Worm (Caenorhabditis elegans): ENCODE data around the gene ocr-2.

Gene ocr-2

ce11 chrIV:8206314-8206713 is 13.6 kb downstream of the ocr-2 start, which contains the start of gene svh-1:
TSS of gene svh-1 (plus strand) at chrIV:8206614.
- TF ChIP-seq W03F9.2 (tag; optimal IDR thresholded peaks at IDR 0.05) (no peak), him-1 (tag; optimal IDR thresholded peaks at IDR 0.05) (no peak), dao-5 (tag; optimal IDR thresholded peaks at IDR 0.05) (no peak)

- TF ChIP-seq dao-5 (tag; optimal IDR thresholded peaks at IDR 0.05) (no peak), W03F9.2 (tag; optimal IDR thresholded peaks at IDR 0.05) (no peak), him-1 (tag; optimal IDR thresholded peaks at IDR 0.05) (no peak)
Observed at ce11 chrIV:8205272-8206098, 14.4 kb downstream of the ocr-2 start, which contains the start of gene hgrs-1. TSS of gene hgrs-1 (minus strand) at chrIV:8206048.

DNA sequence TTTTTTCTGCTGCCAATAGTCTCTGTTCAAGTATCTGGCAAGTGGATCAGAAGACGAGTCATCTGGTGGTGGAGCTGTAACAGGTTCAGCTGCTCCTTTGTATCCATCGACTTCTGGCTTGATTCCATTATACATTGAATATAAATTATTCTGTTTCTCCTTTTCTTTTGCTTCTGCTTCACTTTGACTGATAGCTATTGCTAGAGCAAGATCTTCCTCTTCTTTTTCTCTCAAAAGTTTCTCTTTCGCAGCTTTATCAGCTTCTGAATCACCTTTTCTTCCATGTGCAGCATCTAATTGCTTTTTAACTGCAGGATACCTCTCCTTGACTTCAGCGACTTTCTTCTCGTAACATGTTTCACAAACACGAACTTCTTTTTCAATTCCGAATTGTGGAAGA is 16.3 kb downstream of the ocr-2 start:
- TF ChIP-seq W03F9.2 (tag; optimal IDR thresholded peaks at IDR 0.05) (no peak), him-1 (tag; optimal IDR thresholded peaks at IDR 0.05) (no peak), dao-5 (tag; optimal IDR thresholded peaks at IDR 0.05) (no peak)

ce11 chrIV:8201133-8201532 is 18.8 kb downstream of the ocr-2 start, which contains the start of gene glrx-22:
TSS of gene glrx-22 (minus strand) at chrIV:8201233.
- no peak for TF ChIP-seq W03F9.2 (tag; optimal IDR thresholded peaks at IDR 0.05)
- TF ChIP-seq dao-5 (tag; optimal IDR thresholded peaks at IDR 0.05) = no peak
- no peak for TF ChIP-seq him-1 (tag; optimal IDR thresholded peaks at IDR 0.05)

DNA sequence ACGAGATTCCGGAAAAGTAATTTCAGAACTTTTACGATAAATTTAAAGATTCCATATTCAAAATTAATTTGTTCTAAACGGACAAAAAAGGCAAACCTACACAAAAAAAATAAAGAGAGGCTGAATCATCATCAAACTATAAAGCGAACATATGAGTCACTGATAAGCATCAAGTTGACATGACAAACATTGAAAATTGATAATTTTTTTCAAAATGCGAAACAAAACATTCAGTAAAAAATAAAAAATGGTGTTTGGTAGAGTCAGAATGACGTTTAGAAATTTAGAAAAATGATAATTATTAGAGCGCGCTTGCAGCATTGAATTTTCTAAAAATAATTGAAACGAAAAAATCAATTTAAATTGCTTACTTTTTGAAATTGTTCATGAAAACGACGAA is 20.1 kb downstream of the ocr-2 start:
- TF ChIP-seq him-1 (tag; optimal IDR thresholded peaks at IDR 0.05) (no peak), W03F9.2 (tag; optimal IDR thresholded peaks at IDR 0.05) (no peak), dao-5 (tag; optimal IDR thresholded peaks at IDR 0.05) (no peak)

DNA sequence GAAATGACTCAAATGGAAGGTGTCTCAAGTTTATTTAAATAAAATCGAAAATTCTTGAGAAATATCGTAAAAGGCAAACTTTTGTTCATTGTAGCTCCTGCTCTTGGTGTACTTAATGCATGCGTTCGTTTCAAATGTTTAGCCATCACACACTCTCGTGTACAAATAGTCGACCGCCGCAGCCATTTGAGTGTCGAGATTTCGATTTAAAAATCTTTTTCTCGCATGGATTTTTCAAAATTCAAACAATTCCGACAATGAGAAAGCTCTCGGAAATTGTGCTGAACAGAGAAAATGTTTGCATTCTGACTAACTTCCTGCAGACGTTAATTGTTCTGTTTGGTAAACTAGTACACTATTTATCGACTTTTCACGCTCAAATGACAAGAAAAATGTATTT is 20.6 kb downstream of the ocr-2 start:
- TF ChIP-seq W03F9.2 (tag; optimal IDR thresholded peaks at IDR 0.05) = no peak
- TF ChIP-seq him-1 (tag; optimal IDR thresholded peaks at IDR 0.05) = no peak
- TF ChIP-seq dao-5 (tag; optimal IDR thresholded peaks at IDR 0.05) = no peak

DNA sequence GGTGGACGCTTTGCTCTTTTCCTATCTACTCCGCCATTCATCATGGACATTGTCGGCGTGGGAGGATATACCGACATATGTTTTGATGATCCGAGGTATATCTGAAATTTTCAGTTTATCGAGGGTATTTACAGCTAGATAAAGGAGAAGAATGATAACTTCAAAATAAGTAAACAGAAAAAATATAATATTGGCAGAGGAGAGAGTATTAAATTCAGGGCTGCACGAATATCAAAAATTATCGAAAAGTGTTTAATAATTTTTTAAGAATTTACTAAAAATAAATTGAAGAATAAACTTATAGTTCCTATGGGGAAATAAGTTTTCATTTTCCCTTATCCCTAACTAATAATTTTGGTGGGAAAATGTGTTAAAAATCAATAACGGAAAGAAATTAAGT is 21.0 kb downstream of the ocr-2 start, which contains the start of gene wsp-1:
Gene wsp-1, minus strand, starts transcription at position 101 of the 400 bp plus-strand sequence.
- TF ChIP-seq him-1 (tag; optimal IDR thresholded peaks at IDR 0.05) (no peak), W03F9.2 (tag; optimal IDR thresholded peaks at IDR 0.05) (no peak), dao-5 (tag; optimal IDR thresholded peaks at IDR 0.05) (no peak)

ce11 chrIV:8192878-8193277 is 27.0 kb downstream of the ocr-2 start:
- TF ChIP-seq dao-5 (tag; optimal IDR thresholded peaks at IDR 0.05) (no peak), W03F9.2 (tag; optimal IDR thresholded peaks at IDR 0.05) (no peak), him-1 (tag; optimal IDR thresholded peaks at IDR 0.05) (no peak)

ce11 chrIV:8189667-8190066 is 30.2 kb downstream of the ocr-2 start:
- no peak for TF ChIP-seq him-1 (tag; optimal IDR thresholded peaks at IDR 0.05)
- no peak for TF ChIP-seq W03F9.2 (tag; optimal IDR thresholded peaks at IDR 0.05)
- no peak for TF ChIP-seq dao-5 (tag; optimal IDR thresholded peaks at IDR 0.05)

- TF ChIP-seq him-1 (tag; optimal IDR thresholded peaks at IDR 0.05) (no peak), dao-5 (tag; optimal IDR thresholded peaks at IDR 0.05) (no peak), W03F9.2 (tag; optimal IDR thresholded peaks at IDR 0.05) (no peak)
Observed at ce11 chrIV:8188421-8189112, 31.3 kb downstream of the ocr-2 start.

DNA sequence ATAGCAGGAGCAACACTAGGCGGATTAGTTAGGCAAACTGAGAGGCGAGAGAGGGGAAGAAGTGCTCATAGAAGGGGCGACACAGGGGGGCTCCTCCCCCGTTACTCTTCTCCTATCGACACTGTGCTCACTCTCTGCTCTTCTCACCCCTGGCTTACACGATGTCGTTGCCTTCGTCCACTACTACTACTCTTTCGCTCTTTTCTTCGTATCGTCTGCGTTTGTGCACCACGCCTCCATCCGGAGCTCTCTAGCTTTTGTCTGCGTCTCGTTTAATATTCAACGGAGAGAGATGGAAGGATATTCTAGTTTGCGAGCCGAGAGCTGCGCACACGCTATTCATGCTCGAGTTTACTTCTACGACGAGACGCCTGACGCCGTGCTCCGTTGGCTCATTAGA is 36.6 kb downstream of the ocr-2 start:
- TF ChIP-seq him-1 (tag; optimal IDR thresholded peaks at IDR 0.05) (peak; percentile 50), W03F9.2 (tag; optimal IDR thresholded peaks at IDR 0.05) (no peak)

DNA sequence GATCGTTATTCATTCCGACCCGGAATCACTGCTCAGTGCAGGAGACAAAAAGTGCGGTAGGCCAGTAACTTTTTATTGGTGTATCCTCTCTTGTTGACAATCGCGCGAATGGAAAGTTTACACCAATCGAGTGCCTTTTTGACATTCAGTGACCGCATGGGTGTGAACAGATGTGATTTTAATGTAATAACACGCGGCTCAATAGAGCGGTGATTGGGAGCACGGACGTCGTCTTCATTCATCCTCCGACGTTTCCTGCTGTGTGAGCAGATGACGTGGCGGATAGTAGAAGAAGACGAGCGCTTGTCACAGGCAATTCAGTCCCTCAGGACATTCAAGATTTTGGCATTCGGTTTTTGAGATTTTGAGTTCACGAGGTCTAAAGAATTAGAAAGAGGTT is 37.3 kb downstream of the ocr-2 start:
- TF ChIP-seq him-1 (tag; optimal IDR thresholded peaks at IDR 0.05) (no peak), W03F9.2 (tag; optimal IDR thresholded peaks at IDR 0.05) (no peak), dao-5 (tag; optimal IDR thresholded peaks at IDR 0.05) (no peak)

- no peak for TF ChIP-seq him-1 (tag; optimal IDR thresholded peaks at IDR 0.05)
- TF ChIP-seq dao-5 (tag; optimal IDR thresholded peaks at IDR 0.05) = no peak
- no peak for TF ChIP-seq W03F9.2 (tag; optimal IDR thresholded peaks at IDR 0.05)
Observed at ce11 chrIV:8181404-8181803, 38.5 kb downstream of the ocr-2 start.

All from whole organism, L4/young adult.